Fruit fly (Drosophila melanogaster) whole organism, prepupa: ENCODE results near the gene CG18581.

Source experiments
- Blimp-1 ChIP-seq: fragments of 200-800 bp; sonication (Bioruptor generic); optimal IDR thresholded peaks from 3 replicates; lab custom pipeline; 2017; ENCODE audit warnings: missing biosample characterization, missing genetic modification characterization, mild to moderate bottlenecking, moderate library complexity, missing genetic modification reagents
- CG11294 ChIP-seq: fragments of 200-800 bp; sonication (Bioruptor generic); IDR thresholded peaks from 2 replicates; pipeline ENCODE4 v1.3.6; 2022; ENCODE audit warnings: missing biosample characterization, missing genetic modification characterization
- CG11762 ChIP-seq: fragments of 200-800 bp; sonication (Bioruptor generic); optimal IDR thresholded peaks from 3 replicates; lab custom pipeline; 2016; ENCODE audit warnings: missing biosample characterization, missing genetic modification characterization; ENCODE audit not compliant: insufficient read depth
- CG15336 ChIP-seq: fragments of 200-800 bp; sonication (Bioruptor generic); IDR thresholded peaks from 2 replicates; pipeline ENCODE4 v1.3.6; 2022; ENCODE audit warnings: missing biosample characterization, missing genetic modification characterization
- CG1621 ChIP-seq: fragments of 200-800 bp; sonication (Bioruptor generic); optimal IDR thresholded peaks from 3 replicates; lab custom pipeline; 2018; ENCODE audit warnings: missing biosample characterization, mild to moderate bottlenecking, missing genetic modification characterization
- CG16779 ChIP-seq: fragments of 200-800 bp; sonication (Bioruptor generic); optimal IDR thresholded peaks from 3 replicates; lab custom pipeline; 2017; ENCODE audit warnings: missing biosample characterization, mild to moderate bottlenecking, missing genetic modification characterization
- CG32006 ChIP-seq: fragments of 200-800 bp; sonication (Bioruptor generic); optimal IDR thresholded peaks from 3 replicates; lab custom pipeline; 2017; ENCODE audit warnings: missing biosample characterization, mild to moderate bottlenecking, missing genetic modification characterization
- CG34406 ChIP-seq: fragments of 200-800 bp; sonication (Bioruptor generic); optimal IDR thresholded peaks from 3 replicates; lab custom pipeline; 2016; ENCODE audit warnings: missing biosample characterization, missing genetic modification characterization
- CG3919 ChIP-seq: fragments of 200-800 bp; sonication (Bioruptor generic); optimal IDR thresholded peaks from 3 replicates; lab custom pipeline; 2016; ENCODE audit warnings: missing biosample characterization, missing genetic modification characterization
- CG4318 ChIP-seq: fragments of 200-800 bp; sonication (Bioruptor generic); optimal IDR thresholded peaks from 3 replicates; lab custom pipeline; 2017; ENCODE audit warnings: missing biosample characterization, mild to moderate bottlenecking, missing genetic modification characterization
- CG6276 ChIP-seq: fragments of 200-800 bp; sonication (Bioruptor generic); optimal IDR thresholded peaks from 2 replicates; lab custom pipeline; 2017; ENCODE audit warnings: missing biosample characterization, mild to moderate bottlenecking, missing genetic modification characterization
- CG7368 ChIP-seq: fragments of 200-800 bp; sonication (Bioruptor generic); optimal IDR thresholded peaks from 3 replicates; lab custom pipeline; 2016; ENCODE audit warnings: missing biosample characterization, missing genetic modification characterization
- CG8119 ChIP-seq: fragments of 200-800 bp; sonication (Bioruptor generic); IDR thresholded peaks from 3 replicates; pipeline ENCODE4 v1.3.6; 2022; ENCODE audit warnings: missing biosample characterization, missing genetic modification characterization
- CG9139 ChIP-seq: fragments of 200-800 bp; sonication (Bioruptor generic); optimal IDR thresholded peaks from 3 replicates; lab custom pipeline; 2017; ENCODE audit warnings: missing biosample characterization, mild to moderate bottlenecking, missing genetic modification characterization
- Eip93F ChIP-seq: fragments of 200-800 bp; sonication (Bioruptor generic); optimal IDR thresholded peaks from 2 replicates; lab custom pipeline; 2016; ENCODE audit warnings: missing biosample characterization, mild to moderate bottlenecking, missing genetic modification characterization
- Hr4 ChIP-seq: fragments of 200-800 bp; sonication (Bioruptor generic); optimal IDR thresholded peaks from 3 replicates; lab custom pipeline; 2016; ENCODE audit warnings: missing biosample characterization, missing genetic modification characterization
- Lpt ChIP-seq: fragments of 200-800 bp; sonication (Bioruptor generic); optimal IDR thresholded peaks from 3 replicates; lab custom pipeline; 2016; ENCODE audit warnings: missing biosample characterization, missing genetic modification characterization
- Sox102F ChIP-seq: fragments of 200-800 bp; sonication (Bioruptor generic); optimal IDR thresholded peaks from 2 replicates; lab custom pipeline; 2016; ENCODE audit warnings: missing biosample characterization, mild to moderate bottlenecking, missing genetic modification characterization
- Sox14 ChIP-seq: fragments of 200-800 bp; sonication (Bioruptor generic); optimal IDR thresholded peaks from 3 replicates; lab custom pipeline; 2016; ENCODE audit warnings: missing biosample characterization, missing genetic modification characterization
- Sox15 ChIP-seq: fragments of 200-800 bp; sonication (Bioruptor generic); optimal IDR thresholded peaks from 3 replicates; lab custom pipeline; 2016; ENCODE audit warnings: missing biosample characterization, missing genetic modification characterization
- dsx ChIP-seq: fragments of 200-800 bp; optimal IDR thresholded peaks from 3 replicates; lab custom pipeline; 2019; ENCODE audit warnings: missing biosample characterization, mild to moderate bottlenecking, missing genetic modification characterization, moderate library complexity; ENCODE audit not compliant: poor library complexity, severe bottlenecking
- eg ChIP-seq: fragments of 200-800 bp; sonication (Bioruptor generic); IDR thresholded peaks from 3 replicates; pipeline ENCODE4 v1.3.6; 2022; ENCODE audit warnings: missing biosample characterization, missing genetic modification characterization
- fd85E ChIP-seq: fragments of 200-800 bp; sonication (Bioruptor generic); optimal IDR thresholded peaks from 3 replicates; lab custom pipeline; 2016; ENCODE audit warnings: missing biosample characterization, missing genetic modification characterization
- fkh ChIP-seq: fragments of 200-800 bp; sonication (Bioruptor generic); optimal IDR thresholded peaks from 3 replicates; lab custom pipeline; 2017; ENCODE audit warnings: missing biosample characterization, mild to moderate bottlenecking, missing genetic modification characterization, moderate library complexity
- lz ChIP-seq: fragments of 200-800 bp; sonication (Bioruptor generic); optimal IDR thresholded peaks from 3 replicates; lab custom pipeline; 2016; ENCODE audit warnings: missing biosample characterization, missing genetic modification characterization
- net ChIP-seq: fragments of 200-800 bp; sonication (Bioruptor generic); optimal IDR thresholded peaks from 3 replicates; lab custom pipeline; 2016; ENCODE audit warnings: missing biosample characterization, missing genetic modification characterization
- salr ChIP-seq, 2 experiments: fragments of 200-800 bp; sonication (Bioruptor generic); optimal IDR thresholded peaks; 3 replicates each; lab custom pipeline; 2016 to 2018; ENCODE audit warnings: missing biosample characterization in 2 of 2, missing genetic modification characterization in 2 of 2, mild to moderate bottlenecking in 1 of 2
- svp ChIP-seq: fragments of 200-800 bp; sonication (Bioruptor generic); peaks from one replicate; lab custom pipeline; 2016; ENCODE audit warnings: missing biosample characterization, missing genetic modification characterization
- topi ChIP-seq: fragments of 200-800 bp; sonication (Bioruptor generic); optimal IDR thresholded peaks from 3 replicates; lab custom pipeline; 2016; ENCODE audit warnings: missing biosample characterization, missing genetic modification characterization
- vri ChIP-seq: fragments of 200-800 bp; sonication (Bioruptor generic); optimal IDR thresholded peaks from 3 replicates; lab custom pipeline; 2016; ENCODE audit warnings: missing biosample characterization, mild to moderate bottlenecking, missing genetic modification characterization

Gene CG18581

dm6 chr3L:15093929-15094588 is 44.0 kb upstream of the CG18581 start (continued):
- TF ChIP-seq Sox102F (GFP tag; lab: Kevin White, UChicago) (peak; percentile 32), CG7368 (GFP tag; lab: Kevin White, UChicago) (no peak)

DNA sequence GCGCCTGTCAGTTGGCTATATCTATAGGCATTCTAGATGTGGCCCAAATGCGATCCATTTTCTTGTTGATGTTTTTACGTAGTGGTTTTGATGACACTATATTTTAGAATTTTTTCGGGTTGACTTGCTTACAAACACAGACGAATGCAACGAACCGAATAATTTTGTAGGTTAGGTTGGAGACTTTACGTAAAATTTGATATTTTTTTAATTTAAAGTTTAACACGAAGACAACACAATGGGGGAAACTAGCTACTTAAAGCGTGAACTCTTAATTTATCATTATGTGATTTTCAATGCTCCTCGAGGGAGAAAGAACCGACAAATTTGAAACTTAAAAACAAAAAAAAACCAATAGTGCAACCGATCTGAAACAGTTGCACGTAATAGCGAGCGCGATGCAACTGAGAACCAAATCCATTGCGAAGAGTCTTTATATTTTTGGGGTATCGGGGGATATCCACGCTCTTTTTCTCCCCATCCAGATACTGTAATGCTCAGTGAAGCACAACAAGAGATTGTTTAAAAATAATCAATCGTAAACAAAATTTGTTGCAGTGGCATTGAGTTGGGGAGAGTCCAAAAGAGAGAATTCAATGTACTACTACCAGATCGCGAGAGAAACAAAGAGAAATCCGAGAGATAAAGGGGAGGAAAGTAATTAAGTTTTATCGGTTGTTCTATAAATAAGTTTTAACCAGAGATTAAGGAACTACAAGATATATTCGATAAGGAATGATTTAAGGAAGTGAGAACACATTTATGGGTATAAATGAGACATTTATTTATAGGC is 40.1 kb upstream of the CG18581 start:
- TF ChIP-seq eg (GFP tag; lab: Robert Waterston, UW) (no peak), lz (no peak), CG34406 (GFP tag; lab: Kevin White, UChicago) (no peak), CG3919 (no peak), fkh (GFP tag; lab: Kevin White, UChicago) (no peak), CG32006 (GFP tag; lab: Kevin White, UChicago) (no peak), Eip93F (GFP tag; lab: Kevin White, UChicago) (no peak), CG16779 (no peak), CG8119 (GFP tag; lab: Robert Waterston, UW) (no peak), Sox15 (GFP tag; lab: Kevin White, UChicago) (no peak), CG1621 (tag; lab: Kevin White, UChicago) (no peak), net (no peak)

- TF ChIP-seq Blimp-1 (GFP tag; lab: Kevin White, UChicago) (no peak), dsx (GFP tag; lab: Kevin White, UChicago) (no peak), CG15336 (GFP tag; lab: Robert Waterston, UW) (no peak), CG4318 (GFP tag; lab: Kevin White, UChicago) (no peak), Hr4 (no peak), topi (no peak), Sox14 (GFP tag; lab: Kevin White, UChicago) (no peak), CG9139 (GFP tag; lab: Kevin White, UChicago) (no peak), CG6276 (GFP tag; lab: Kevin White, UChicago) (no peak), Lpt (GFP tag; lab: Kevin White, UChicago) (no peak), CG11762 (GFP tag; lab: Kevin White, UChicago) (no peak), svp (GFP tag; lab: Kevin White, UChicago) (no peak), CG11294 (GFP tag; lab: Robert Waterston, UW) (no peak), CG34406 (GFP tag; lab: Kevin White, UChicago) (no peak), fkh (GFP tag; lab: Kevin White, UChicago) (no peak), fd85E (GFP tag; lab: Kevin White, UChicago) (no peak), Sox102F (GFP tag; lab: Kevin White, UChicago) (no peak), eg (GFP tag; lab: Robert Waterston, UW) (no peak), CG1621 (tag; lab: Kevin White, UChicago) (no peak)
- TF ChIP-seq, all 60 proteins: peak for 0
These were observed 39.2 kb upstream of the CG18581 start for dm6 chr3L:15089083-15089704.

DNA sequence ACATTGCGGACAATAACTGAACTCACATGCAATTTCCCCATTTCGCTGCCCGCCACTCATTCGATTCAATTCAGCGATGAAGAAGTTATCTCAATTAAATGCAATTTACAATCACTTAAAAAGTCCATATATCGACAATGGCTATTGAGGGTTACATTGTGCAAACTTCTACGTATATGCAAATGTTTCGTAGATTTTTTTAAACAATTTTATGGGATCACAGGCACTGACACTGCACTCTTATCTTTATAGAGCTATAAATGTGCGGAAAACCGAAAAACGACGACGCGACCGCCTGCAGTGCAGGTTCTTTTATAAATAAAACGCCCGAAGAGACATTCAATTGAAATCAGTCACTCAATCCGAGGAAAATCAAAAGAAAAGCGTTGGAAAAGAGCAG is 38.3 kb upstream of the CG18581 start:
- TF ChIP-seq CG6276 (GFP tag; lab: Kevin White, UChicago) (peak; percentile 5), svp (GFP tag; lab: Kevin White, UChicago) (peak; percentile 95), CG15336 (GFP tag; lab: Robert Waterston, UW) (peak; percentile 17; the same call in 1 of the 2 replicates), vri (GFP tag; lab: Kevin White, UChicago) (no peak), salr (GFP tag; optimal IDR thresholded peaks at IDR 0.05; lab: Kevin White, UChicago) (no peak)
- TF ChIP-seq, all 60 proteins: peak for 3
